Worm (Caenorhabditis elegans): Measurements from ENCODE around the gene chtb-1.

- TF ChIP-seq daf-8 (GFP tag; IDR thresholded peaks at IDR 0.05) = no peak
- TF ChIP-seq hlh-30 (tag; optimal IDR thresholded peaks at IDR 0.05; ENCODE audit: insufficient read depth) = no peak
- no peak for TF ChIP-seq php-3 (GFP tag; IDR thresholded peaks at IDR 0.05)
- TF ChIP-seq ceh-62 (tag; optimal IDR thresholded peaks at IDR 0.05) = no peak
- TF ChIP-seq nhr-76 (tag; optimal IDR thresholded peaks at IDR 0.05) = no peak
- no peak for TF ChIP-seq zag-1 (tag; optimal IDR thresholded peaks at IDR 0.05)
- TF ChIP-seq nhr-6 (tag; optimal IDR thresholded peaks at IDR 0.05) = no peak
- TF ChIP-seq zfp-2 (tag; optimal IDR thresholded peaks at IDR 0.05) = no peak
- TF ChIP-seq duxl-1 (tag; optimal IDR thresholded peaks at IDR 0.05; ENCODE audit: poor library complexity) = no peak
These were observed 28.2 kb upstream of the chtb-1 start, which contains the start of gene tkr-1 for ce11 chrIII:9383496-9383895.

All from whole organism, L4 larva.